In genomic region chr3L:11379698-11380438, dm6 we compare ENCODE assay signal across 1 fruit fly cellular context.
TF ChIP-seq lines count a peak whose summit lies in the region.

No protein-coding gene starts in this region.

TF ChIP-seq in whole organism, embryonic, 481 proteins besides CTCF, POLR2A, EP300 and RAD21 (continued from another document):
- TF ChIP-seq CG33213 (GFP tag; optimal IDR thresholded peaks at IDR 0.05; lab: Kevin White, UChicago) = peak; percentile 5
- TF ChIP-seq lab (GFP tag; optimal IDR thresholded peaks at IDR 0.05; lab: Kevin White, UChicago) = peak; percentile 52
- TF ChIP-seq lilli (GFP tag; optimal IDR thresholded peaks at IDR 0.05; lab: Kevin White, UChicago) = peak; percentile 11
- TF ChIP-seq CG15514 (GFP tag; optimal IDR thresholded peaks at IDR 0.05; lab: Kevin White, UChicago) = peak; percentile 4
- peak; percentile 1 for TF ChIP-seq CG8290 (GFP tag; optimal IDR thresholded peaks at IDR 0.05; lab: Kevin White, UChicago)
- TF ChIP-seq CG8290 (tag; optimal IDR thresholded peaks at IDR 0.05; lab: Kevin White, UChicago) = peak in 1 of 2 experiments; percentile 53
- peak; percentile 77 for TF ChIP-seq CG1603 (tag; optimal IDR thresholded peaks at IDR 0.05; lab: Kevin White, UChicago)
- peak; percentile 45 for TF ChIP-seq slp2 (GFP tag; optimal IDR thresholded peaks at IDR 0.05; lab: Kevin White, UChicago)
- TF ChIP-seq lbe (GFP tag; optimal IDR thresholded peaks at IDR 0.05; lab: Kevin White, UChicago) = peak; percentile 64
- peak; percentile 45 for TF ChIP-seq CG17568 (GFP tag; optimal IDR thresholded peaks at IDR 0.05; lab: Kevin White, UChicago)
- no peak for TF ChIP-seq Mrtf (GFP tag; IDR thresholded peaks at IDR 0.05; lab: Robert Waterston, UW)
- TF ChIP-seq CG13624 (GFP tag; optimal IDR thresholded peaks at IDR 0.05; lab: Kevin White, UChicago) = no peak
- no peak for TF ChIP-seq CG6765 (GFP tag; optimal IDR thresholded peaks at IDR 0.05; lab: Kevin White, UChicago)
TF ChIP-seq in whole organism, embryonic: peak in this region for 228.
